Worm (Caenorhabditis elegans) whole organism, L4 larva: ENCODE data around the gene lit-1.

Experiments used
- F49E8.2 ChIP-seq: sonication (generic microtip); optimal IDR thresholded peaks from 2 replicates; lab custom pipeline; 2016; ENCODE audit warnings: missing compliant biosample characterization, mild to moderate bottlenecking, missing genetic modification characterization, borderline replicate concordance
- ZK546.5 ChIP-seq, 2 experiments: sonication (generic microtip); optimal IDR thresholded peaks; 2 replicates each; lab custom pipeline; 2017; ENCODE audit warnings: missing biosample characterization in 2 of 2, missing genetic modification characterization in 2 of 2
- aly-2 ChIP-seq: sonication (generic microtip); optimal IDR thresholded peaks from 2 replicates; lab custom pipeline; 2018; ENCODE audit warnings: missing biosample characterization, missing genetic modification characterization
- ceh-20 ChIP-seq: fragments of 200-800 bp; sonication (Bioruptor generic); IDR thresholded peaks from 2 replicates; pipeline ENCODE4 v1.3.6; 2022; ENCODE audit warnings: missing genetic modification reagents, missing genetic modification characterization, missing compliant biosample characterization
- dve-1 ChIP-seq: sonication (generic microtip); optimal IDR thresholded peaks from 2 replicates; lab custom pipeline; 2017; ENCODE audit warnings: antibody characterized with exemption, mild to moderate bottlenecking, missing genetic modification characterization, missing compliant biosample characterization; ENCODE audit not compliant: insufficient read depth
- fkh-10 ChIP-seq: fragments of 150-350 bp; optimal IDR thresholded peaks from 2 replicates; lab custom pipeline; 2014; ENCODE audit warnings: missing biosample characterization, missing genetic modification reagents, missing genetic modification characterization
- hif-1 ChIP-seq, 2 experiments: sonication (generic microtip); optimal IDR thresholded peaks; 2 replicates each; lab custom pipeline; 2016 to 2017; ENCODE audit warnings: missing compliant biosample characterization in 2 of 2, missing genetic modification characterization in 2 of 2, missing genetic modification reagents in 2 of 2, missing genotype in 2 of 2, mild to moderate bottlenecking in 1 of 2
- lin-15B ChIP-seq: fragments of 150-350 bp; sonication (generic microtip); optimal IDR thresholded peaks from 3 replicates; lab custom pipeline; 2014; ENCODE audit warnings: missing biosample characterization, missing genetic modification characterization
- mdt-29 ChIP-seq: fragments of 200-800 bp; sonication (Bioruptor generic); IDR thresholded peaks from 2 replicates; pipeline ENCODE4 v1.3.6; 2022; ENCODE audit warnings: missing genetic modification reagents, missing genetic modification characterization, missing compliant biosample characterization
- nhr-76 ChIP-seq: fragments of 150-350 bp; optimal IDR thresholded peaks from 2 replicates; lab custom pipeline; 2014; ENCODE audit warnings: missing biosample characterization, missing genetic modification characterization
- pha-4 ChIP-seq, 2 experiments: fragments of 150-350 bp in 1 of 2; fragments of 200-800 bp in 1 of 2; sonication (Bioruptor generic) in 1 of 2; IDR thresholded peaks in 1 of 2; optimal IDR thresholded peaks in 1 of 2; 2 replicates each; pipeline versions ENCODE4 v1.3.6 to Lab custom; 2014 to 2022; ENCODE audit warnings: missing genetic modification characterization in 2 of 2, missing genetic modification reagents in 2 of 2, missing biosample characterization in 1 of 2, missing compliant biosample characterization in 1 of 2
- skn-1 ChIP-seq: fragments of 150-350 bp; optimal IDR thresholded peaks from 2 replicates; lab custom pipeline; 2014; ENCODE audit warnings: missing biosample characterization, missing genetic modification characterization
- snpc-4 ChIP-seq: fragments of 150-350 bp; optimal IDR thresholded peaks from 2 replicates; lab custom pipeline; 2014; ENCODE audit warnings: missing biosample characterization, missing genetic modification characterization

- TF ChIP-seq fkh-10 (GFP tag; lab: Kevin White, UChicago) (no peak), skn-1 (tag; lab: Kevin White, UChicago) (no peak), pha-4 (GFP tag; IDR thresholded peaks at IDR 0.05; lab: Robert Waterston, UW) (no peak), pha-4 (tag; optimal IDR thresholded peaks at IDR 0.05; lab: Kevin White, UChicago) (no peak), aly-2 (tag; lab: Kevin White, UChicago) (no peak), lin-15B (tag; lab: Kevin White, UChicago) (no peak), ZK546.5 (tag; optimal IDR thresholded peaks at IDR 0.05; lab: Kevin White, UChicago) (no peak), mdt-29 (no peak), nhr-76 (tag; lab: Kevin White, UChicago) (no peak), ceh-20 (GFP tag; lab: Robert Waterston, UW) (no peak; the same call in 1 of the 2 replicates), snpc-4 (tag; lab: Kevin White, UChicago) (no peak), F49E8.2 (tag; lab: Kevin White, UChicago) (no peak), dve-1 (tag; lab: Kevin White, UChicago) (peak; percentile 9), hif-1 (tag; optimal IDR thresholded peaks at IDR 0.05; lab: Kevin White, UChicago) (peak in 1 of 2 experiments; percentile 12)
Measured at ce11 chrIII:13719247-13719758, 17.5 kb downstream of the lit-1 start.
